Worm (Caenorhabditis elegans) whole organism, young adult: ENCODE data around the gene R11.4.
"Not testable (repeated sequence)": the region's sequence is repeated elsewhere in the genome, so short reads cannot be mapped to it uniquely, and the experiment has no call there.

Experiments
- B0019.2 ChIP-seq: fragments of 200-800 bp; sonication (Bioruptor generic); conservative IDR thresholded peaks from 2 replicates; pipeline ENCODE4 v1.3.6; 2022; ENCODE audit warnings: missing genetic modification reagents, missing genetic modification characterization, missing compliant biosample characterization
- F10E7.11 ChIP-seq: sonication (generic microtip); optimal IDR thresholded peaks from 2 replicates; lab custom pipeline; 2017; ENCODE audit warnings: mild to moderate bottlenecking, missing genetic modification characterization, moderate library complexity, missing compliant biosample characterization
- F52B5.7 ChIP-seq: sonication (generic microtip); optimal IDR thresholded peaks from 2 replicates; lab custom pipeline; 2016; ENCODE audit warnings: mild to moderate bottlenecking, missing genetic modification characterization, missing compliant biosample characterization
- K11D2.4 ChIP-seq: fragments of 200-800 bp; sonication (Bioruptor generic); IDR thresholded peaks from 2 replicates; pipeline ENCODE4 v1.3.6; 2022; ENCODE audit warnings: missing genetic modification reagents, missing genetic modification characterization, missing compliant biosample characterization
- K12H6.12 ChIP-seq: fragments of 200-800 bp; sonication (Bioruptor generic); optimal IDR thresholded peaks from 2 replicates; lab custom pipeline; 2018; ENCODE audit warnings: mild to moderate bottlenecking, missing genetic modification characterization, missing compliant biosample characterization
- egrh-3 ChIP-seq: fragments of 200-800 bp; sonication (Bioruptor generic); IDR thresholded peaks from 2 replicates; pipeline ENCODE4 v1.3.6; 2022; ENCODE audit warnings: missing genetic modification reagents, missing genetic modification characterization, missing compliant biosample characterization
- lin-26 ChIP-seq: fragments of 200-800 bp; sonication (Bioruptor generic); IDR thresholded peaks from 2 replicates; pipeline ENCODE4 v1.3.6; 2022; ENCODE audit warnings: missing genetic modification reagents, missing genetic modification characterization, missing compliant biosample characterization
- lin-40 ChIP-seq: sonication (generic microtip); optimal IDR thresholded peaks from 2 replicates; lab custom pipeline; 2016; ENCODE audit warnings: missing genetic modification characterization, mild to moderate bottlenecking, missing compliant biosample characterization, missing genotype, missing genetic modification reagents
- mxl-1 ChIP-seq: sonication (generic microtip); optimal IDR thresholded peaks from 2 replicates; lab custom pipeline; 2016; ENCODE audit warnings: missing genetic modification characterization, missing compliant biosample characterization
- nfya-1 ChIP-seq: sonication (generic microtip); optimal IDR thresholded peaks from 2 replicates; lab custom pipeline; 2017; ENCODE audit warnings: antibody characterized with exemption, missing compliant biosample characterization, missing genetic modification characterization, borderline replicate concordance; ENCODE audit not compliant: insufficient read depth
- somi-1 ChIP-seq: fragments of 200-800 bp; sonication (Bioruptor generic); optimal IDR thresholded peaks from 2 replicates; lab custom pipeline; 2018; ENCODE audit warnings: mild to moderate bottlenecking, missing genetic modification characterization, missing compliant biosample characterization
- tbx-9 ChIP-seq: sonication (generic microtip); optimal IDR thresholded peaks from 2 replicates; lab custom pipeline; 2016; ENCODE audit warnings: borderline replicate concordance, missing genetic modification characterization, inconsistent platforms, missing compliant biosample characterization
- unc-62 ChIP-seq: fragments of 150-350 bp; optimal IDR thresholded peaks from 2 replicates; lab custom pipeline; 2014; ENCODE audit warnings: missing biosample characterization, missing genetic modification reagents, missing genetic modification characterization

ce11 chrX:16213073-16213472 lies 2.7 kb upstream of the R11.4 start, which contains the start of gene F23A7.8:
- TF ChIP-seq mxl-1 (tag; lab: Kevin White, UChicago); somi-1 (GFP tag; lab: Kevin White, UChicago); unc-62; lin-40; egrh-3 (GFP tag; lab: Robert Waterston, UW); tbx-9 (tag; lab: Kevin White, UChicago); F10E7.11; F52B5.7 (tag; lab: Kevin White, UChicago); lin-26 (GFP tag; lab: Robert Waterston, UW); nfya-1 (tag; lab: Kevin White, UChicago); K11D2.4 (GFP tag; lab: Robert Waterston, UW); B0019.2 (GFP tag; lab: Robert Waterston, UW); K12H6.12 (tag; lab: Kevin White, UChicago): not testable (repeated sequence)
